Fruit fly (Drosophila melanogaster) Kc167 (cell line): ENCODE measurements around the gene CG10863.

Experiments
- Myc ChIP-seq: fragments of >200 bp; optimal IDR thresholded peaks from 2 replicates; lab custom pipeline; 2017; ENCODE audit warnings: missing external identifiers
- Sin3A ChIP-seq: fragments of >200 bp; optimal IDR thresholded peaks from 2 replicates; lab custom pipeline; 2018; ENCODE audit warnings: missing external identifiers
- h ChIP-seq: fragments of >200 bp; optimal IDR thresholded peaks from 3 replicates; lab custom pipeline; 2018; ENCODE audit warnings: missing external identifiers
- psq ChIP-seq: fragments of >200 bp; optimal IDR thresholded peaks from 2 replicates; lab custom pipeline; 2017; ENCODE audit warnings: missing external identifiers
- ttk ChIP-seq: sonication (Bioruptor generic); optimal IDR thresholded peaks from 2 replicates; lab custom pipeline; 2017; ENCODE audit warnings: missing external identifiers

dm6 chr3L:3978762-3979516 lies 36.7 kb upstream of the CG10863 start:
- TF ChIP-seq Sin3A (lab: Kevin White, UChicago) (no peak), h (lab: Kevin White, UChicago) (no peak), Myc (lab: Kevin White, UChicago) (no peak), psq (lab: Kevin White, UChicago) (no peak), ttk (lab: Kevin White, UChicago) (no peak)
